Fruit fly (Drosophila melanogaster): Measurements from ENCODE around the gene CG10232.

CG10232 gene

dm6 chr3R:23702461-23702860 lies 19.0 kb downstream of the CG10232 start, which contains the start of gene Qsox4:
Gene Qsox4 (plus strand): TSS chr3R:23702761.
- TF ChIP-seq Crg-1 (GFP tag; optimal IDR thresholded peaks at IDR 0.05) (no peak), ovo (GFP tag; optimal IDR thresholded peaks at IDR 0.05) (no peak), tj (GFP tag; optimal IDR thresholded peaks at IDR 0.05) (no peak), CG7045 (GFP tag; optimal IDR thresholded peaks at IDR 0.05) (no peak), bab1 (GFP tag; optimal IDR thresholded peaks at IDR 0.05) (no peak), Mnt (GFP tag; optimal IDR thresholded peaks at IDR 0.05) (no peak), cnc (optimal IDR thresholded peaks at IDR 0.05) (no peak), CG1620 (GFP tag; optimal IDR thresholded peaks at IDR 0.05) (no peak), Clk (GFP tag; optimal IDR thresholded peaks at IDR 0.05) (no peak), Hr96 (GFP tag; optimal IDR thresholded peaks at IDR 0.05) (no peak), pad (GFP tag; optimal IDR thresholded peaks at IDR 0.05) (no peak), CG5204 (GFP tag; optimal IDR thresholded peaks at IDR 0.05) (no peak), CG7101 (tag; optimal IDR thresholded peaks at IDR 0.05) (no peak), CG12768 (GFP tag; optimal IDR thresholded peaks at IDR 0.05) (no peak), CG33017 (tag; optimal IDR thresholded peaks at IDR 0.05) (no peak), toe (GFP tag; optimal IDR thresholded peaks at IDR 0.05) (no peak), CG14711 (tag; optimal IDR thresholded peaks at IDR 0.05) (no peak)

DNA sequence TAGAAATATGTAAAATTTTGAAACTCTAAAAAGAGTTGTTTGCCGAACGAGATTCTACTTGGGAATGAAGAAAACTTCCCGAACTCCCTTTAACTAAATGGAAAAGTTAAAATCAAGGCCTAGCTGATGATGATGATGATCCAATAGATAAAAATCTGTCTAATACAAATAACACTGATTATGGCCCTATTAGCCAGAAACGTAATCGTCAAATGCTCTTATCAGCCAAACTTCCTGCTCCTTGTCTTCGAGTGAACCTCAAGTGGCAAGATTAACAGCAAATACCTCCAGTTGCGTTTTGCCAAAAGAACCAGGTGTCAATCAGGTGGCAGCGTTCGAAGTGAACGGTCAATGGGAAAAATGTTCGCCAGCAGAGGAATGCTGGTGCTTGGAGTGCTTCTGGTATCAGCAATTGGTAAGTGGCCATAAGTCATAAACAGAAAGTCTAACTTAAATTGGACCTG lies 21.1 kb downstream of the CG10232 start, which contains the start of the genes CG31468 and Gba1a:
Gene CG31468 (minus strand): TSS at position 51 of the 464 bp plus-strand sequence.
Gene Gba1a (plus strand): TSS at position 318 of the 464 bp plus-strand sequence.
- TF ChIP-seq CG7101 (tag; optimal IDR thresholded peaks at IDR 0.05): no peak
- no peak for TF ChIP-seq CG5204 (GFP tag; optimal IDR thresholded peaks at IDR 0.05)
- TF ChIP-seq CG7045 (GFP tag; optimal IDR thresholded peaks at IDR 0.05): no peak
- TF ChIP-seq CG12768 (GFP tag; optimal IDR thresholded peaks at IDR 0.05): no peak
- no peak for TF ChIP-seq Crg-1 (GFP tag; optimal IDR thresholded peaks at IDR 0.05)
- no peak for TF ChIP-seq Mnt (GFP tag; optimal IDR thresholded peaks at IDR 0.05)
- TF ChIP-seq cnc (optimal IDR thresholded peaks at IDR 0.05): no peak
- no peak for TF ChIP-seq Clk (GFP tag; optimal IDR thresholded peaks at IDR 0.05)
- TF ChIP-seq ovo (GFP tag; optimal IDR thresholded peaks at IDR 0.05): no peak
- TF ChIP-seq tj (GFP tag; optimal IDR thresholded peaks at IDR 0.05): no peak
- no peak for TF ChIP-seq Hr96 (GFP tag; optimal IDR thresholded peaks at IDR 0.05)
- TF ChIP-seq bab1 (GFP tag; optimal IDR thresholded peaks at IDR 0.05): no peak
- TF ChIP-seq cic (GFP tag; optimal IDR thresholded peaks at IDR 0.05): no peak
- TF ChIP-seq toe (GFP tag; optimal IDR thresholded peaks at IDR 0.05): no peak
- no peak for TF ChIP-seq CG33017 (tag; optimal IDR thresholded peaks at IDR 0.05)
- no peak for TF ChIP-seq kay (GFP tag; ENCODE audit: borderline replicate concordance)
- no peak for TF ChIP-seq CG11617 (GFP tag; optimal IDR thresholded peaks at IDR 0.05)

DNA sequence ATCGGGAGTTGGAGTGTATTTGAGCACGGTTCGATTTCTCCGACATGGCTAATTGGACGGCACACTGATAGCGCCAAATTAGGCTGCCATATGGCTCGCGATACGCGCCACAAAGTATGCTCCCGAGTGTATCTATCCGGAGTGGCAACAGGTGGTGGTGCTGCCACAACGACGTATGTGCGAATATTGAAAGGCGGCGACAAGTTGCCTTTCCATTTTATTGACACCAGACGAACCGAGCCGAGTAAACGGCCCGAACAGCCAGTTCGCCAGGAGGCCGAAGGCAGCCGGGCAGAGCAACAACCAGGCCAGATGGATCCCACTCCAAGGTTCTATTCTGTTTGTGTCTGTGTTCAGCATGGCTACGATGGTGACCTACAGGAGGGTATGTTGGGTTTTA lies 22.6 kb downstream of the CG10232 start, which contains the start of gene prt:
Gene prt (minus strand): TSS at position 193 of the 400 bp plus-strand sequence.
- TF ChIP-seq CG33017 (tag; optimal IDR thresholded peaks at IDR 0.05) (no peak), CG7101 (tag; optimal IDR thresholded peaks at IDR 0.05) (no peak), Crg-1 (GFP tag; optimal IDR thresholded peaks at IDR 0.05) (no peak), bab1 (GFP tag; optimal IDR thresholded peaks at IDR 0.05) (no peak), tj (GFP tag; optimal IDR thresholded peaks at IDR 0.05) (no peak), CG7045 (GFP tag; optimal IDR thresholded peaks at IDR 0.05) (no peak), CG1620 (GFP tag; optimal IDR thresholded peaks at IDR 0.05) (no peak), CG12768 (GFP tag; optimal IDR thresholded peaks at IDR 0.05) (no peak), CG14711 (tag; optimal IDR thresholded peaks at IDR 0.05) (no peak)

- TF ChIP-seq cnc (optimal IDR thresholded peaks at IDR 0.05) (no peak), CG5204 (GFP tag; optimal IDR thresholded peaks at IDR 0.05) (no peak), bab1 (GFP tag; optimal IDR thresholded peaks at IDR 0.05) (no peak), Crg-1 (GFP tag; optimal IDR thresholded peaks at IDR 0.05) (no peak), CG33017 (tag; optimal IDR thresholded peaks at IDR 0.05) (no peak), pad (GFP tag; optimal IDR thresholded peaks at IDR 0.05) (no peak), Clk (GFP tag; optimal IDR thresholded peaks at IDR 0.05) (no peak), ovo (GFP tag; optimal IDR thresholded peaks at IDR 0.05) (no peak), toe (GFP tag; optimal IDR thresholded peaks at IDR 0.05) (no peak), CG1620 (GFP tag; optimal IDR thresholded peaks at IDR 0.05) (no peak)
Measured at dm6 chr3R:23696145-23696544, 25.3 kb downstream of the CG10232 start, which contains the start of gene CG10252. Gene CG10252 (minus strand): TSS chr3R:23696245.

dm6 chr3R:23694579-23695033 lies 26.8 kb downstream of the CG10232 start, which contains the start of gene CG10254:
Gene CG10254 (minus strand): TSS chr3R:23694983.
- TF ChIP-seq tj (GFP tag; optimal IDR thresholded peaks at IDR 0.05): no peak
- TF ChIP-seq cnc (optimal IDR thresholded peaks at IDR 0.05): no peak
- no peak for TF ChIP-seq pad (GFP tag; optimal IDR thresholded peaks at IDR 0.05)
- TF ChIP-seq bab1 (GFP tag; optimal IDR thresholded peaks at IDR 0.05): peak; percentile 34
- no peak for TF ChIP-seq CG33017 (tag; optimal IDR thresholded peaks at IDR 0.05)
- TF ChIP-seq ovo (GFP tag; optimal IDR thresholded peaks at IDR 0.05): no peak
- TF ChIP-seq CG1620 (GFP tag; optimal IDR thresholded peaks at IDR 0.05): no peak
- no peak for TF ChIP-seq CG11617 (GFP tag; optimal IDR thresholded peaks at IDR 0.05)

DNA sequence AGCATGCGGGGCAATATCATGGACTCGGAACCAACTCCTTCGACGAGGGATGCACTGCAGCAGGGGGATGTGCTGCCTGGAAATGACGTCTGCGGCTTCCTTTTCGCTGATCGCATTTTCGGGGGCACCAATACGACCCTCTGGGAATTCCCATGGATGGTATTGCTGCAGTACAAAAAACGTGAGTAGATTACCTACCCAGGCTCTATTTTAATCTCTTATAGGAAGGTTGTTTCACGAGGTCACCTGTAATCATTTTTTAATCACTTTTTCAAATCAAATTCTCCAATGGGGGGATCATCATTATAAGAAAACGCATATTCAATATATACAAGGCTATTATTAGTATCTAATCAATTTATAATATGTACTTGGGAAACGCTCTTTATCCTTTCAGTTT lies 34.5 kb downstream of the CG10232 start:
- TF ChIP-seq Hr96 (GFP tag; optimal IDR thresholded peaks at IDR 0.05): no peak
- no peak for TF ChIP-seq CG12768 (GFP tag; optimal IDR thresholded peaks at IDR 0.05)
- TF ChIP-seq CG1620 (GFP tag; optimal IDR thresholded peaks at IDR 0.05): no peak
- no peak for TF ChIP-seq Mnt (GFP tag; optimal IDR thresholded peaks at IDR 0.05)
- no peak for TF ChIP-seq CG7045 (GFP tag; optimal IDR thresholded peaks at IDR 0.05)
- no peak for TF ChIP-seq Crg-1 (GFP tag; optimal IDR thresholded peaks at IDR 0.05)
- TF ChIP-seq CG5204 (GFP tag; optimal IDR thresholded peaks at IDR 0.05): no peak
- TF ChIP-seq cic (GFP tag; optimal IDR thresholded peaks at IDR 0.05): no peak
- no peak for TF ChIP-seq kay (GFP tag; ENCODE audit: borderline replicate concordance)
- TF ChIP-seq toe (GFP tag; optimal IDR thresholded peaks at IDR 0.05): no peak
- no peak for TF ChIP-seq CG7101 (tag; optimal IDR thresholded peaks at IDR 0.05)
- TF ChIP-seq pad (GFP tag; optimal IDR thresholded peaks at IDR 0.05): no peak
- TF ChIP-seq cnc (optimal IDR thresholded peaks at IDR 0.05): no peak
- TF ChIP-seq CG33017 (tag; optimal IDR thresholded peaks at IDR 0.05): no peak
- TF ChIP-seq tj (GFP tag; optimal IDR thresholded peaks at IDR 0.05): no peak
- no peak for TF ChIP-seq CG14711 (tag; optimal IDR thresholded peaks at IDR 0.05)
- no peak for TF ChIP-seq ovo (GFP tag; optimal IDR thresholded peaks at IDR 0.05)
- TF ChIP-seq Clk (GFP tag; optimal IDR thresholded peaks at IDR 0.05): no peak

Measured in whole organism, adult.